Worm (Caenorhabditis elegans) whole organism, L4/young adult: Measurements from ENCODE around the gene cks-1.

Experiments
- dao-5 ChIP-seq: sonication (generic microtip); optimal IDR thresholded peaks from 2 replicates; lab custom pipeline; 2016; ENCODE audit warnings: missing genotype, missing genetic modification characterization, moderate library complexity, missing compliant biosample characterization

The cks-1 gene

ce11 chrIV:8559132-8559531 is 45.4 kb downstream of the cks-1 start, which contains the start of gene npr-22:
Gene npr-22, plus strand, starts transcription at chrIV:8559432.
- TF ChIP-seq dao-5: no peak
